Worm (Caenorhabditis elegans) whole organism, late embryonic: ENCODE measurements around the gene aexr-1.

Source experiments
- Y22D7AL.16 ChIP-seq: sonication (generic microtip); optimal IDR thresholded peaks from 2 replicates; lab custom pipeline; 2016; ENCODE audit warnings: missing genetic modification characterization, missing compliant biosample characterization
- ahr-1 ChIP-seq: sonication (generic microtip); optimal IDR thresholded peaks from 2 replicates; lab custom pipeline; 2016; ENCODE audit warnings: missing genetic modification characterization, missing compliant biosample characterization
- ama-1 ChIP-seq: fragments of 150-350 bp; optimal IDR thresholded peaks from 2 replicates; lab custom pipeline; 2014
- ceh-2 ChIP-seq: sonication (generic microtip); optimal IDR thresholded peaks from 2 replicates; lab custom pipeline; 2016; ENCODE audit warnings: missing genotype, missing genetic modification characterization, missing compliant biosample characterization
- ceh-48 ChIP-seq: sonication (generic microtip); optimal IDR thresholded peaks from 2 replicates; lab custom pipeline; 2016; ENCODE audit warnings: missing genetic modification characterization, inconsistent platforms, missing compliant biosample characterization
- eyg-1 ChIP-seq: sonication (generic microtip); optimal IDR thresholded peaks from 2 replicates; lab custom pipeline; 2016; ENCODE audit warnings: missing genotype, missing genetic modification characterization, missing compliant biosample characterization
- pqm-1 ChIP-seq: sonication (generic microtip); optimal IDR thresholded peaks from 2 replicates; lab custom pipeline; 2016; ENCODE audit warnings: missing genetic modification characterization, missing compliant biosample characterization
- sox-2 ChIP-seq: fragments of 200-800 bp; sonication (Bioruptor generic); IDR thresholded peaks from 2 replicates; pipeline ENCODE4 v1.3.6; 2022; ENCODE audit warnings: missing genetic modification reagents, missing genetic modification characterization, missing compliant biosample characterization
- tbx-2 ChIP-seq: sonication (generic microtip); optimal IDR thresholded peaks from 2 replicates; lab custom pipeline; 2016; ENCODE audit warnings: missing genetic modification characterization, missing compliant biosample characterization
- zip-5 ChIP-seq: sonication (generic microtip); optimal IDR thresholded peaks from 2 replicates; lab custom pipeline; 2016; ENCODE audit warnings: missing genetic modification characterization, missing compliant biosample characterization
- ztf-16 ChIP-seq: sonication (generic microtip); optimal IDR thresholded peaks from 2 replicates; lab custom pipeline; 2017; ENCODE audit warnings: missing genetic modification characterization, missing compliant biosample characterization

DNA sequence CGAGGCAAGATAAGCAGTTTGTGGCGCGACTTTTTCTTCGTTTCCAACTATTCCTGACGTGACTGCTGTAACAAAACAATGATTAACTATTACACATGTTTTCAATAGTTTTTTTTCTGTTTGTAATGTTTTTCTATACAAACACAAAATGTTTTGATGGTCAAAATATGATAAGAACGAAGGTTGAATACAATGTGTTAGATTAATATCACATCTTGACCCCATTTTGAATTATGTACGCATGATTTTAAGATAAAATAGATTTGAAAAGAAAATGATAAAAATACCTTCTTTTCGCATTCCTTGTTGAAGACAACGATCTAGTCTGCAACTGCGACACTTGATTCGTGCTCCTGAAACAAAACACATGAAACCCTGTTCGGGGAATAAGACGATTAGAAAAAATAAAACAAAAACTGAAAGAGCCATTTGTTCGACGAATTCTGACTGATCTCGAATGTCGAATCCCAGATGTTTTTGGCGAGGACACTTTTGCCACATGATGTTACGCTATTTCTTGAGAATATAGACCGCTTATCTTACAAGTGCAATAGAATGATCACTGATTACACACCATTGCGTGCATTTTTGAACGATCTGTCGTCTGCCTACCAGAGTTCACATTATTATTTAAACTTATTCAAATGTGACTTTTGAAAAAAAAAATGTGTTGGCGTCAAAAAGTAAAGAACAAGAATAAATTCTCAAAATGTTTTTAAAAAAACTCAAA lies 30.2 kb upstream of the aexr-1 start:
- TF ChIP-seq eyg-1 (tag; lab: Kevin White, UChicago), result no peak
- no peak for TF ChIP-seq pqm-1 (tag; lab: Kevin White, UChicago)
- no peak for TF ChIP-seq ahr-1 (tag; lab: Kevin White, UChicago)
- no peak for TF ChIP-seq ztf-16 (tag; lab: Kevin White, UChicago)
- no peak for TF ChIP-seq ceh-48 (tag; lab: Kevin White, UChicago)
- TF ChIP-seq ama-1 (lab: Kevin White, UChicago), result no peak
- no peak for TF ChIP-seq sox-2 (GFP tag; lab: Robert Waterston, UW)
- TF ChIP-seq ceh-2, result no peak
- no peak for TF ChIP-seq tbx-2 (tag; lab: Kevin White, UChicago)
- TF ChIP-seq Y22D7AL.16 (tag; lab: Kevin White, UChicago), result no peak
- TF ChIP-seq zip-5, result no peak
